Worm (Caenorhabditis elegans): ENCODE measurements around the gene dnj-25.

DNA sequence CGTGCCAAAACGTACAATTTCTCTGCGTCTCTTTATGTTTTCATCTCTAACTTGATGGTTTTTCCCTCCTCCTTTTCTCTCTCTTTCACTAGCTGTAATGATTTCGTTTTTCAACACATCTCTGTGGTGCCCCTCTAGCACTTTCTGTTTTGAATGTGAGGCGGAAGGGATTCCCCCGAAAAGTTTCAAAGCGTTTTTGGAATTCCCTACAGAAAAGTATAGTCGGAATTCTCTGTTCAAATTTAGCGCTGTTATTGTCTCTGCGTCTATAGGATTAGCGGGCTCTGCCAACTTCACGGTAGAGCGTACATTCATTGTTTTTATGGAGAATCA lies 31.2 kb downstream of the dnj-25 start:
- no peak for TF ChIP-seq hmg-4 (GFP tag; optimal IDR thresholded peaks at IDR 0.05)
- no peak for TF ChIP-seq B0310.2 (tag; optimal IDR thresholded peaks at IDR 0.05)
- TF ChIP-seq flt-1 (GFP tag; IDR thresholded peaks at IDR 0.05) = no peak

Data from whole organism, early embryonic.